Worm (Caenorhabditis elegans) whole organism, L1 larva: ENCODE measurements around the gene F14D2.11.

Experiments
- C04F5.9 ChIP-seq: sonication (generic microtip); optimal IDR thresholded peaks from 2 replicates; lab custom pipeline; 2016; ENCODE audit warnings: missing genetic modification characterization, missing compliant biosample characterization
- C16A3.4 ChIP-seq: fragments of 150-350 bp; optimal IDR thresholded peaks from 2 replicates; lab custom pipeline; 2014; ENCODE audit warnings: missing biosample characterization, missing genetic modification characterization
- F16B12.6 ChIP-seq: fragments of 150-350 bp; optimal IDR thresholded peaks from 2 replicates; lab custom pipeline; 2014; ENCODE audit warnings: missing biosample characterization, missing genetic modification characterization
- alr-1 ChIP-seq: fragments of 200-800 bp; sonication (Bioruptor generic); optimal IDR thresholded peaks from 2 replicates; lab custom pipeline; 2018; ENCODE audit warnings: borderline replicate concordance, mild to moderate bottlenecking, missing genetic modification characterization, missing compliant biosample characterization
- aly-2 ChIP-seq: fragments of 150-350 bp; optimal IDR thresholded peaks from 2 replicates; lab custom pipeline; 2014; ENCODE audit warnings: missing biosample characterization, missing genetic modification characterization
- ama-1 ChIP-seq: fragments of 150-350 bp; optimal IDR thresholded peaks from 2 replicates; lab custom pipeline; 2014
- blmp-1 ChIP-seq: fragments of 150-350 bp; optimal IDR thresholded peaks from 2 replicates; lab custom pipeline; 2014; ENCODE audit warnings: missing biosample characterization, missing genetic modification characterization
- ceh-63 ChIP-seq: fragments of 200-800 bp; sonication (Bioruptor generic); optimal IDR thresholded peaks from 2 replicates; lab custom pipeline; 2018; ENCODE audit warnings: mild to moderate bottlenecking, missing genetic modification characterization, missing compliant biosample characterization
- ces-1 ChIP-seq: fragments of 150-350 bp; optimal IDR thresholded peaks from 2 replicates; lab custom pipeline; 2014; ENCODE audit warnings: missing biosample characterization, missing genetic modification reagents, missing genetic modification characterization
- dsc-1 ChIP-seq: sonication (generic microtip); optimal IDR thresholded peaks from 2 replicates; lab custom pipeline; 2016; ENCODE audit warnings: mild to moderate bottlenecking, missing genetic modification characterization, missing compliant biosample characterization
- efl-3 ChIP-seq: fragments of 200-800 bp; sonication (Bioruptor generic); optimal IDR thresholded peaks from 2 replicates; lab custom pipeline; 2018; ENCODE audit warnings: mild to moderate bottlenecking, missing genetic modification characterization, missing compliant biosample characterization
- elt-2 ChIP-seq: sonication (generic microtip); optimal IDR thresholded peaks from 2 replicates; lab custom pipeline; 2016; ENCODE audit warnings: missing genetic modification characterization, mild to moderate bottlenecking, inconsistent platforms, missing compliant biosample characterization, missing genetic modification reagents
- elt-3 ChIP-seq, 6 experiments: fragments of 150-350 bp in 1 of 6; sonication (generic microtip); optimal IDR thresholded peaks; 2 replicates each; lab custom pipeline; 2017 to 2018; ENCODE audit warnings: missing biosample characterization in 6 of 6, missing genetic modification characterization in 6 of 6, inconsistent platforms in 1 of 6
- ets-5 ChIP-seq: fragments of 200-800 bp; sonication (Bioruptor generic); IDR thresholded peaks from 2 replicates; pipeline ENCODE4 v1.3.6; 2022; ENCODE audit warnings: missing genetic modification characterization, missing compliant biosample characterization
- fkh-8 ChIP-seq: sonication (generic microtip); optimal IDR thresholded peaks from 2 replicates; lab custom pipeline; 2016; ENCODE audit warnings: mild to moderate bottlenecking, missing genetic modification characterization, missing compliant biosample characterization
- grh-1 ChIP-seq: fragments of 200-800 bp; sonication (Bioruptor generic); IDR thresholded peaks from 2 replicates; pipeline ENCODE4 v1.3.6; 2022; ENCODE audit warnings: missing genetic modification reagents, missing genetic modification characterization, missing compliant biosample characterization
- hpl-2 ChIP-seq: fragments of 150-350 bp; optimal IDR thresholded peaks from 2 replicates; lab custom pipeline; 2014; ENCODE audit warnings: missing biosample characterization, missing genetic modification reagents, missing genetic modification characterization
- isw-1 ChIP-seq: fragments of 200-800 bp; sonication (Bioruptor generic); IDR thresholded peaks from 2 replicates; pipeline ENCODE4 v1.3.6; 2022; ENCODE audit warnings: missing genetic modification characterization, missing compliant biosample characterization
- lin-13 ChIP-seq: fragments of 150-350 bp; optimal IDR thresholded peaks from 2 replicates; lab custom pipeline; 2014; ENCODE audit warnings: missing biosample characterization, missing genetic modification reagents, missing genetic modification characterization
- lin-14 ChIP-seq: fragments of 200-800 bp; sonication (Bioruptor generic); optimal IDR thresholded peaks from 2 replicates; lab custom pipeline; 2018; ENCODE audit warnings: mild to moderate bottlenecking, missing genetic modification characterization, moderate library complexity, missing compliant biosample characterization
- lin-39 ChIP-seq: fragments of 150-350 bp; optimal IDR thresholded peaks from 2 replicates; lab custom pipeline; 2014; ENCODE audit warnings: missing biosample characterization, missing genetic modification reagents, missing genetic modification characterization
- lsy-2 ChIP-seq, 2 experiments: fragments of 150-350 bp; optimal IDR thresholded peaks; 2 replicates each; lab custom pipeline; 2014; ENCODE audit warnings: missing biosample characterization in 2 of 2, missing genetic modification characterization in 2 of 2
- mep-1 ChIP-seq: fragments of 150-350 bp; optimal IDR thresholded peaks from 2 replicates; lab custom pipeline; 2014; ENCODE audit warnings: missing biosample characterization, missing genetic modification characterization
- nhr-11 ChIP-seq: fragments of 150-350 bp; optimal IDR thresholded peaks from 2 replicates; lab custom pipeline; 2014; ENCODE audit warnings: missing biosample characterization, missing genetic modification characterization
- nhr-12 ChIP-seq: sonication (generic microtip); optimal IDR thresholded peaks from 2 replicates; lab custom pipeline; 2017; ENCODE audit warnings: missing biosample characterization, missing genetic modification characterization
- nhr-19 ChIP-seq: fragments of 200-800 bp; sonication (Bioruptor generic); conservative IDR thresholded peaks from 2 replicates; pipeline ENCODE4 v1.3.6; 2022; ENCODE audit warnings: missing genetic modification characterization, missing compliant biosample characterization
- nhr-20 ChIP-seq: sonication (generic microtip); optimal IDR thresholded peaks from 2 replicates; lab custom pipeline; 2016; ENCODE audit warnings: mild to moderate bottlenecking, missing genetic modification characterization, missing compliant biosample characterization
- nhr-237 ChIP-seq: fragments of 150-350 bp; optimal IDR thresholded peaks from 2 replicates; lab custom pipeline; 2014; ENCODE audit warnings: missing biosample characterization, missing genetic modification characterization
- nhr-28 ChIP-seq: fragments of 150-350 bp; optimal IDR thresholded peaks from 2 replicates; lab custom pipeline; 2014; ENCODE audit warnings: missing biosample characterization, missing genetic modification characterization
- nhr-47 ChIP-seq: sonication (generic microtip); optimal IDR thresholded peaks from 2 replicates; lab custom pipeline; 2016; ENCODE audit warnings: mild to moderate bottlenecking, missing genetic modification characterization, moderate library complexity, missing compliant biosample characterization
- nhr-71 ChIP-seq: sonication (generic microtip); optimal IDR thresholded peaks from 2 replicates; lab custom pipeline; 2016; ENCODE audit warnings: mild to moderate bottlenecking, missing genetic modification characterization, moderate library complexity, missing compliant biosample characterization
- nhr-76 ChIP-seq: sonication (generic microtip); optimal IDR thresholded peaks from 2 replicates; lab custom pipeline; 2017; ENCODE audit warnings: missing biosample characterization, missing genetic modification characterization
- nhr-77 ChIP-seq: fragments of 150-350 bp; optimal IDR thresholded peaks from 2 replicates; lab custom pipeline; 2014; ENCODE audit warnings: missing biosample characterization, missing genetic modification characterization
- pag-3 ChIP-seq: sonication (generic microtip); optimal IDR thresholded peaks from 2 replicates; lab custom pipeline; 2017; ENCODE audit warnings: missing genetic modification characterization, mild to moderate bottlenecking, missing compliant biosample characterization, antibody characterized with exemption, borderline replicate concordance; ENCODE audit not compliant: insufficient read depth
- rnt-1 ChIP-seq: sonication (generic microtip); optimal IDR thresholded peaks from 2 replicates; lab custom pipeline; 2016; ENCODE audit warnings: mild to moderate bottlenecking, missing genetic modification characterization, moderate library complexity, missing compliant biosample characterization
- skn-1 ChIP-seq: fragments of 150-350 bp; optimal IDR thresholded peaks from 2 replicates; lab custom pipeline; 2014; ENCODE audit warnings: missing biosample characterization, missing genetic modification characterization
- snu-23 ChIP-seq: sonication (generic microtip); optimal IDR thresholded peaks from 2 replicates; lab custom pipeline; 2016; ENCODE audit warnings: missing genetic modification characterization, missing compliant biosample characterization
- tbx-2 ChIP-seq: sonication (generic microtip); optimal IDR thresholded peaks from 2 replicates; lab custom pipeline; 2016; ENCODE audit warnings: missing genetic modification characterization, missing compliant biosample characterization
- tlp-1 ChIP-seq: fragments of 150-350 bp; optimal IDR thresholded peaks from 2 replicates; lab custom pipeline; 2014; ENCODE audit warnings: missing biosample characterization, missing genetic modification characterization
- unc-30 ChIP-seq: sonication (generic microtip); optimal IDR thresholded peaks from 2 replicates; lab custom pipeline; 2017; ENCODE audit warnings: missing biosample characterization, missing genetic modification characterization
- unc-98 ChIP-seq: fragments of 200-800 bp; sonication (Bioruptor generic); IDR thresholded peaks from 2 replicates; pipeline ENCODE4 v1.3.6; 2022; ENCODE audit warnings: missing genetic modification characterization, missing compliant biosample characterization
- vab-15 ChIP-seq: sonication (generic microtip); optimal IDR thresholded peaks from 2 replicates; lab custom pipeline; 2017; ENCODE audit warnings: missing genotype, mild to moderate bottlenecking, missing genetic modification characterization, missing compliant biosample characterization
- zip-4 ChIP-seq: fragments of 200-800 bp; sonication (Bioruptor generic); optimal IDR thresholded peaks from 2 replicates; lab custom pipeline; 2018; ENCODE audit warnings: mild to moderate bottlenecking, missing genetic modification characterization, moderate library complexity, missing compliant biosample characterization
- ztf-4 ChIP-seq: fragments of 150-350 bp; optimal IDR thresholded peaks from 2 replicates; lab custom pipeline; 2014; ENCODE audit warnings: missing biosample characterization, missing genetic modification characterization

F14D2.11 gene

ce11 chrII:3341989-3342388 is at the start of gene F14D2.11:
TSS of gene F14D2.11 (minus strand) at chrII:3342089.
- TF ChIP-seq nhr-76 (no peak), lin-39 (no peak), nhr-12 (tag; lab: Kevin White, UChicago) (no peak), efl-3 (GFP tag; lab: Kevin White, UChicago) (no peak), nhr-11 (tag; lab: Kevin White, UChicago) (no peak), ces-1 (GFP tag; lab: Kevin White, UChicago) (no peak), alr-1 (tag; lab: Kevin White, UChicago) (no peak), unc-30 (tag; lab: Kevin White, UChicago) (no peak), unc-98 (GFP tag; lab: Robert Waterston, UW) (no peak), mep-1 (tag; lab: Kevin White, UChicago) (no peak), grh-1 (no peak), rnt-1 (no peak), nhr-28 (tag; lab: Kevin White, UChicago) (no peak)

DNA sequence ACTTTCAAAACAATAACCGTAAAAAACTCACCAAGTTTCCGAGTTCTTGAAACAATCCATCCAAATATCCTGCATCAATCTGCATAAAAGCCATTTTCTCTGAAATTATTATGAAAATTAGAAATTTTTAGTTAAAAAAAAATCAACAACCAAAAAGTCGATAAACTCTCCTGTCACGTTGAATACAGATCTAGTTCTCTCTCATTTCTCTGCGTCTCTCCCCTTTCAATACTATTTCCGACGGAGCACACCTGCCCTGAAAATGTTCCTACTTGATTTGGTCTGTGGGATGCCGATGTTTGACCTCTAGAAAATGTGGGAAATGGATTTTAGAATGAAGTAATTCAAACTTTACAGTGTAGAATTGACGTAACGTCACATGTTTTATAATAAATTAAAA is 45.6 kb upstream of the F14D2.11 start, which contains the start of gene T06D4.6:
Gene T06D4.6 (minus strand): TSS at position 101 of the 400 bp plus-strand sequence.
- TF ChIP-seq nhr-19 (GFP tag; lab: Robert Waterston, UW) (no peak), lsy-2 (tag; optimal IDR thresholded peaks at IDR 0.05; lab: Kevin White, UChicago) (no peak), isw-1 (GFP tag; lab: Robert Waterston, UW) (no peak), nhr-71 (tag; lab: Kevin White, UChicago) (no peak), zip-4 (no peak), skn-1 (tag; lab: Kevin White, UChicago) (no peak), dsc-1 (tag; lab: Kevin White, UChicago) (no peak), C16A3.4 (tag; lab: Kevin White, UChicago) (no peak), grh-1 (no peak), aly-2 (tag; lab: Kevin White, UChicago) (no peak), vab-15 (tag; lab: Kevin White, UChicago) (no peak), elt-3 (tag; optimal IDR thresholded peaks at IDR 0.05; lab: Kevin White, UChicago) (no peak), nhr-11 (tag; lab: Kevin White, UChicago) (no peak), snu-23 (no peak), ama-1 (lab: Kevin White, UChicago) (no peak), nhr-77 (tag; lab: Kevin White, UChicago) (no peak), tbx-2 (tag; lab: Kevin White, UChicago) (no peak)

- TF ChIP-seq ama-1 (lab: Kevin White, UChicago) (no peak), blmp-1 (tag; lab: Kevin White, UChicago) (no peak), nhr-11 (tag; lab: Kevin White, UChicago) (no peak), mep-1 (tag; lab: Kevin White, UChicago) (no peak)
These were observed 43.8 kb upstream of the F14D2.11 start, which contains the start of gene T06D4.2 for ce11 chrII:3385736-3386135. TSS of gene T06D4.2 (minus strand) at chrII:3385905.

DNA sequence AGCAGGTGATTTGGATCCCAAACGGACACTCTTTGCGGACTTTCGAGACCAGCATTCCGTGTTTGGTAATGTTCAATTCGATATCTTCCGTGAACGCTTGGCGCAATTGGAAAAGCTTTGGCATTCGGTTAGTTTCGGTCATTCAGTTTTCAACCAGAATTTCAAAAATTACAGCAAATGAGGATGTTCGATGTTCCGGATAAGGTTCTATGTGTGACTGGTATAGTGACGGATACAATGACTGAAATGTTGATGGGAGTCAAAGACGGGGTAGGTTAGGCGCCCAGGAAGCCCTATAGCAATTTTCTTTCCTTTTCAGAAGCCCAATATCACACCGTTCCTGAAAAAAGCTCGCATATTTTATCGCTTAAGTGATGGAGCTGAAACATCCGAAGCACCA is 41.2 kb upstream of the F14D2.11 start:
- no peak for TF ChIP-seq ztf-4
- TF ChIP-seq efl-3 (GFP tag; lab: Kevin White, UChicago): no peak
- no peak for TF ChIP-seq nhr-47 (tag; lab: Kevin White, UChicago)
- TF ChIP-seq tlp-1 (tag; lab: Kevin White, UChicago): no peak
- no peak for TF ChIP-seq blmp-1 (tag; lab: Kevin White, UChicago)
- no peak for TF ChIP-seq nhr-20
- TF ChIP-seq nhr-237: no peak
- TF ChIP-seq ceh-63: no peak
- TF ChIP-seq lin-13 (GFP tag; lab: Kevin White, UChicago): no peak
- TF ChIP-seq elt-2: no peak
- no peak for TF ChIP-seq lin-14
- no peak for TF ChIP-seq fkh-8 (tag; lab: Kevin White, UChicago)
- TF ChIP-seq alr-1 (tag; lab: Kevin White, UChicago): no peak
- no peak for TF ChIP-seq F16B12.6
- TF ChIP-seq pag-3 (tag; lab: Kevin White, UChicago): no peak
- no peak for TF ChIP-seq ets-5 (GFP tag; lab: Robert Waterston, UW)
- no peak for TF ChIP-seq C16A3.4 (tag; lab: Kevin White, UChicago)
- no peak for TF ChIP-seq hpl-2 (GFP tag; lab: Kevin White, UChicago)
- no peak for TF ChIP-seq C04F5.9
